Worm (Caenorhabditis elegans) whole organism, early embryonic: Measurements from ENCODE around the gene rcd-1.

ENCODE experiments used
- B0310.2 ChIP-seq: sonication (generic microtip); optimal IDR thresholded peaks from 2 replicates; lab custom pipeline; 2016; ENCODE audit warnings: mild to moderate bottlenecking, missing genetic modification characterization, missing compliant biosample characterization
- ama-1 ChIP-seq: fragments of 150-350 bp; optimal IDR thresholded peaks from 2 replicates; lab custom pipeline; 2014
- ets-7 ChIP-seq: sonication (generic microtip); optimal IDR thresholded peaks from 2 replicates; lab custom pipeline; 2016; ENCODE audit warnings: missing genotype, missing genetic modification characterization, missing compliant biosample characterization
- tbx-37 ChIP-seq: fragments of 200-800 bp; sonication (Bioruptor generic); conservative IDR thresholded peaks from 2 replicates; pipeline ENCODE4 v1.3.6; 2022; ENCODE audit warnings: missing genetic modification reagents, missing genetic modification characterization, missing compliant biosample characterization

DNA sequence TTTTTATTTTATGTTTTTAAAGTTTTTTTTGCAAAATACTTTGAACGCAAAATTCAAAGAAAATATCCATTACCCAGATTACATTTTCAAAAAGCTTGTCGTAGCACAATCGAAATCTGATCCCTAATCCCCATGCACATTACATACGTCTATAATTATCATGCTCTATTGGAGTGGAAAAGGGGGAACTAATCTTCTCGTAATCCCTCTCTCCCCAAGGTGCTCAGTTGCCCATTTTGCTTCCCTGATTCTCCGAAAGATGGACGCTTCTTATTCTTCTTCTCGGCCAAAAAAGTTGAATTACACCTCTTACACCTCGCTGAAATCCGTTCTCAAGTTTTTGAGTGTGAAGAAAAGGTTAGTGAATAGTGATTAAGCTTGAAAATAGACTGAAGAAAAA is 42.7 kb upstream of the rcd-1 start, which contains the start of gene fbxc-53:
- no peak for TF ChIP-seq tbx-37 (GFP tag; lab: Robert Waterston, UW)
- no peak for TF ChIP-seq ama-1
- no peak for TF ChIP-seq ets-7 (tag; lab: Kevin White, UChicago)
- TF ChIP-seq B0310.2 (tag; lab: Kevin White, UChicago) = no peak
